Worm (Caenorhabditis elegans) whole organism, mixed stage, embryonic: ENCODE measurements around the gene srz-79.

Experiments
- M03D4.4 ChIP-seq: sonication (generic microtip); optimal IDR thresholded peaks from 2 replicates; lab custom pipeline; 2017; ENCODE audit warnings: mild to moderate bottlenecking, missing genetic modification characterization, missing compliant biosample characterization
- bed-3 ChIP-seq: fragments of 200-800 bp; sonication (Bioruptor generic); optimal IDR thresholded peaks from 3 replicates; lab custom pipeline; 2018; ENCODE audit warnings: mild to moderate bottlenecking, missing genetic modification characterization, moderate library complexity, missing compliant biosample characterization
- ceh-39 ChIP-seq: fragments of 150-350 bp; optimal IDR thresholded peaks from 2 replicates; lab custom pipeline; 2014; ENCODE audit warnings: missing biosample characterization, missing genetic modification characterization
- ceh-43 ChIP-seq: fragments of 200-800 bp; sonication (Bioruptor generic); optimal IDR thresholded peaks from 2 replicates; lab custom pipeline; 2018; ENCODE audit warnings: mild to moderate bottlenecking, missing genetic modification characterization, moderate library complexity, missing compliant biosample characterization
- ceh-83 ChIP-seq: fragments of 200-800 bp; sonication (Bioruptor generic); optimal IDR thresholded peaks from 2 replicates; lab custom pipeline; 2018; ENCODE audit warnings: mild to moderate bottlenecking, missing genetic modification characterization, missing compliant biosample characterization
- ces-1 ChIP-seq: fragments of 150-350 bp; optimal IDR thresholded peaks from 2 replicates; lab custom pipeline; 2014; ENCODE audit warnings: missing biosample characterization, missing genetic modification reagents, missing genetic modification characterization
- cnd-1 ChIP-seq: fragments of 200-800 bp; sonication (Bioruptor generic); optimal IDR thresholded peaks from 2 replicates; lab custom pipeline; 2018; ENCODE audit warnings: mild to moderate bottlenecking, missing genetic modification characterization, missing compliant biosample characterization
- elt-1 ChIP-seq: sonication (generic microtip); optimal IDR thresholded peaks from 2 replicates; lab custom pipeline; 2017; ENCODE audit warnings: missing genetic modification characterization, mild to moderate bottlenecking, missing compliant biosample characterization, antibody characterized with exemption, moderate library complexity, borderline replicate concordance; ENCODE audit not compliant: insufficient read depth
- elt-3 ChIP-seq: fragments of 150-350 bp; optimal IDR thresholded peaks from 2 replicates; lab custom pipeline; 2014; ENCODE audit warnings: missing biosample characterization, missing genetic modification characterization
- ham-2 ChIP-seq: fragments of 200-800 bp; sonication (Bioruptor generic); optimal IDR thresholded peaks from 2 replicates; lab custom pipeline; 2018; ENCODE audit warnings: mild to moderate bottlenecking, missing genetic modification characterization, missing compliant biosample characterization
- hlh-1 ChIP-seq: fragments of 150-350 bp; optimal IDR thresholded peaks from 2 replicates; lab custom pipeline; 2014; ENCODE audit warnings: missing biosample characterization, missing genetic modification reagents, missing genetic modification characterization
- lin-13 ChIP-seq: fragments of 150-350 bp; optimal IDR thresholded peaks from 2 replicates; lab custom pipeline; 2014; ENCODE audit warnings: missing biosample characterization, missing genetic modification characterization
- lin-32 ChIP-seq: fragments of 200-800 bp; sonication (Bioruptor generic); optimal IDR thresholded peaks from 2 replicates; lab custom pipeline; 2018; ENCODE audit warnings: mild to moderate bottlenecking, missing genetic modification characterization, missing compliant biosample characterization
- lsy-2 ChIP-seq: fragments of 150-350 bp; optimal IDR thresholded peaks from 2 replicates; lab custom pipeline; 2014; ENCODE audit warnings: missing biosample characterization, missing genetic modification characterization
- mab-5 ChIP-seq: fragments of 150-350 bp; optimal IDR thresholded peaks from 2 replicates; lab custom pipeline; 2014; ENCODE audit warnings: missing biosample characterization, missing genetic modification characterization
- mep-1 ChIP-seq: fragments of 150-350 bp; optimal IDR thresholded peaks from 2 replicates; lab custom pipeline; 2017; ENCODE audit warnings: missing biosample characterization, missing genetic modification reagents, missing genetic modification characterization, inconsistent platforms
- mls-2 ChIP-seq: sonication (generic microtip); optimal IDR thresholded peaks from 2 replicates; lab custom pipeline; 2016; ENCODE audit warnings: mild to moderate bottlenecking, missing genetic modification characterization, moderate library complexity, missing compliant biosample characterization
- nhr-2 ChIP-seq: fragments of 150-350 bp; optimal IDR thresholded peaks from 2 replicates; lab custom pipeline; 2014; ENCODE audit warnings: missing biosample characterization, missing genetic modification characterization
- nhr-237 ChIP-seq: fragments of 150-350 bp; optimal IDR thresholded peaks from 2 replicates; lab custom pipeline; 2014; ENCODE audit warnings: missing biosample characterization, missing genetic modification characterization
- nhr-28 ChIP-seq: fragments of 150-350 bp; optimal IDR thresholded peaks from 2 replicates; lab custom pipeline; 2014; ENCODE audit warnings: missing biosample characterization, missing genetic modification characterization
- nhr-76 ChIP-seq: sonication (generic microtip); optimal IDR thresholded peaks from 2 replicates; lab custom pipeline; 2017; ENCODE audit warnings: missing biosample characterization, missing genetic modification characterization
- snpc-4 ChIP-seq: fragments of 150-350 bp; optimal IDR thresholded peaks from 2 replicates; lab custom pipeline; 2014; ENCODE audit warnings: missing biosample characterization, missing genetic modification characterization
- sptf-1 ChIP-seq: sonication (generic microtip); optimal IDR thresholded peaks from 2 replicates; lab custom pipeline; 2017; ENCODE audit warnings: mild to moderate bottlenecking, missing genetic modification characterization, moderate library complexity, missing compliant biosample characterization
- tbx-8 ChIP-seq: fragments of 200-800 bp; sonication (Bioruptor generic); optimal IDR thresholded peaks from 2 replicates; lab custom pipeline; 2018; ENCODE audit warnings: mild to moderate bottlenecking, missing genetic modification characterization, moderate library complexity, missing compliant biosample characterization
- unc-62 ChIP-seq: fragments of 150-350 bp; optimal IDR thresholded peaks from 2 replicates; lab custom pipeline; 2014; ENCODE audit warnings: missing biosample characterization, missing genetic modification reagents, missing genetic modification characterization
- zip-8 ChIP-seq: fragments of 150-350 bp; optimal IDR thresholded peaks from 2 replicates; lab custom pipeline; 2014; ENCODE audit warnings: missing biosample characterization, missing genetic modification characterization
- ztf-11 ChIP-seq: fragments of 150-350 bp; optimal IDR thresholded peaks from 2 replicates; lab custom pipeline; 2014; ENCODE audit warnings: missing biosample characterization, missing genetic modification characterization

Gene srz-79

ce11 chrIV:3493310-3493709 lies at the start of gene srz-79:
srz-79 (plus strand) TSS chrIV:3493610.
- TF ChIP-seq lsy-2 (no peak), nhr-2 (tag; lab: Kevin White, UChicago) (no peak), snpc-4 (tag; lab: Kevin White, UChicago) (no peak), cnd-1 (tag; lab: Kevin White, UChicago) (no peak), elt-3 (tag; lab: Kevin White, UChicago) (no peak), tbx-8 (GFP tag; lab: Kevin White, UChicago) (no peak), elt-1 (tag; lab: Kevin White, UChicago) (no peak), mep-1 (tag; lab: Kevin White, UChicago) (no peak), ceh-43 (no peak), nhr-237 (tag; lab: Kevin White, UChicago) (no peak), unc-62 (GFP tag; lab: Kevin White, UChicago) (no peak), M03D4.4 (tag; lab: Kevin White, UChicago) (no peak), bed-3 (no peak), nhr-28 (no peak), ztf-11 (tag; lab: Kevin White, UChicago) (no peak), hlh-1 (tag; lab: Kevin White, UChicago) (no peak), sptf-1 (tag; lab: Kevin White, UChicago) (no peak), ceh-83 (GFP tag; lab: Kevin White, UChicago) (no peak), lin-32 (GFP tag; lab: Kevin White, UChicago) (no peak), mab-5 (tag; lab: Kevin White, UChicago) (no peak)

ce11 chrIV:3444101-3444500 lies 49.3 kb upstream of the srz-79 start, which contains the start of gene F09D12.2:
F09D12.2 (minus strand) TSS chrIV:3444201.
- TF ChIP-seq nhr-76 (tag; lab: Kevin White, UChicago): no peak

- TF ChIP-seq bed-3 (no peak), M03D4.4 (tag; lab: Kevin White, UChicago) (no peak), nhr-237 (tag; lab: Kevin White, UChicago) (no peak), tbx-8 (GFP tag; lab: Kevin White, UChicago) (no peak), ham-2 (no peak), elt-3 (tag; lab: Kevin White, UChicago) (no peak), nhr-76 (tag; lab: Kevin White, UChicago) (no peak), mls-2 (tag; lab: Kevin White, UChicago) (no peak), unc-62 (GFP tag; lab: Kevin White, UChicago) (no peak), zip-8 (tag; lab: Kevin White, UChicago) (no peak)
Observed at ce11 chrIV:3444614-3445013, 48.8 kb upstream of the srz-79 start, which contains the start of gene F58E2.5. F58E2.5 (plus strand) TSS chrIV:3444914.

ce11 chrIV:3447350-3447749 lies 46.1 kb upstream of the srz-79 start:
- no peak for TF ChIP-seq lin-32 (GFP tag; lab: Kevin White, UChicago)
- no peak for TF ChIP-seq ztf-11 (tag; lab: Kevin White, UChicago)
- TF ChIP-seq ceh-39 (tag; lab: Kevin White, UChicago): no peak
- no peak for TF ChIP-seq nhr-76 (tag; lab: Kevin White, UChicago)
- TF ChIP-seq elt-1 (tag; lab: Kevin White, UChicago): no peak
- no peak for TF ChIP-seq ceh-43
- no peak for TF ChIP-seq nhr-237 (tag; lab: Kevin White, UChicago)
- TF ChIP-seq mep-1 (tag; lab: Kevin White, UChicago): no peak
- TF ChIP-seq cnd-1 (tag; lab: Kevin White, UChicago): no peak
- TF ChIP-seq, all 35 proteins: peak for 0

ce11 chrIV:3452516-3452915 lies 40.9 kb upstream of the srz-79 start:
- TF ChIP-seq M03D4.4 (tag; lab: Kevin White, UChicago): no peak
- no peak for TF ChIP-seq elt-1 (tag; lab: Kevin White, UChicago)
- TF ChIP-seq cnd-1 (tag; lab: Kevin White, UChicago): no peak
- TF ChIP-seq lin-13: no peak
- TF ChIP-seq lsy-2: no peak
- TF ChIP-seq mab-5 (tag; lab: Kevin White, UChicago): no peak

ce11 chrIV:3453346-3453745 lies 40.1 kb upstream of the srz-79 start, which contains the start of gene srz-23:
srz-23 (plus strand) TSS chrIV:3453608.
- TF ChIP-seq ceh-83 (GFP tag; lab: Kevin White, UChicago): no peak
- no peak for TF ChIP-seq nhr-28
- no peak for TF ChIP-seq ces-1
- TF ChIP-seq zip-8 (tag; lab: Kevin White, UChicago): no peak
- TF ChIP-seq nhr-2 (tag; lab: Kevin White, UChicago): no peak
